Worm (Caenorhabditis elegans): ENCODE measurements around the gene fbxb-53.

The fbxb-53 gene

ce11 chrII:1756582-1756981, at the start of gene fbxb-53:
Gene fbxb-53 (plus strand): TSS chrII:1756882.
- TF ChIP-seq unc-120 (tag; optimal IDR thresholded peaks at IDR 0.05; ENCODE audit: poor library complexity, severe bottlenecking) = no peak
- TF ChIP-seq elt-1 (tag; optimal IDR thresholded peaks at IDR 0.05; ENCODE audit: borderline replicate concordance, insufficient read depth) = peak; percentile 44
- no peak for TF ChIP-seq lin-32 (GFP tag; optimal IDR thresholded peaks at IDR 0.05)

ce11 chrII:1709959-1710358, 46.7 kb upstream of the fbxb-53 start, which contains the start of gene fbxa-184:
Gene fbxa-184 (plus strand): TSS chrII:1710259.
- TF ChIP-seq bed-3 (GFP tag; optimal IDR thresholded peaks at IDR 0.05) = no peak
- no peak for TF ChIP-seq hlh-1 (tag; optimal IDR thresholded peaks at IDR 0.05)
- no peak for TF ChIP-seq unc-39 (tag; optimal IDR thresholded peaks at IDR 0.05)
- TF ChIP-seq zip-8 (tag; optimal IDR thresholded peaks at IDR 0.05) = no peak
- no peak for TF ChIP-seq ceh-43 (GFP tag; optimal IDR thresholded peaks at IDR 0.05)
- no peak for TF ChIP-seq tbx-8 (GFP tag; optimal IDR thresholded peaks at IDR 0.05)
- TF ChIP-seq snpc-4 (tag; optimal IDR thresholded peaks at IDR 0.05) = no peak
- no peak for TF ChIP-seq sptf-1 (tag; optimal IDR thresholded peaks at IDR 0.05)
- no peak for TF ChIP-seq nhr-2 (tag; optimal IDR thresholded peaks at IDR 0.05)
- no peak for TF ChIP-seq mls-2 (tag; optimal IDR thresholded peaks at IDR 0.05)
- TF ChIP-seq elt-3 (tag; optimal IDR thresholded peaks at IDR 0.05) = no peak
- no peak for TF ChIP-seq flh-1 (GFP tag; optimal IDR thresholded peaks at IDR 0.05)

ce11 chrII:1712938-1713337, 43.7 kb upstream of the fbxb-53 start, which contains the start of gene btb-7:
Gene btb-7 (plus strand): TSS chrII:1713238.
- TF ChIP-seq ztf-11 (tag; optimal IDR thresholded peaks at IDR 0.05) (no peak), snpc-4 (tag; optimal IDR thresholded peaks at IDR 0.05) (no peak), mab-5 (tag; optimal IDR thresholded peaks at IDR 0.05) (no peak), sptf-1 (tag; optimal IDR thresholded peaks at IDR 0.05) (no peak), bed-3 (GFP tag; optimal IDR thresholded peaks at IDR 0.05) (no peak), mep-1 (tag; optimal IDR thresholded peaks at IDR 0.05) (no peak), sem-2 (GFP tag; optimal IDR thresholded peaks at IDR 0.05) (no peak), lsy-2 (tag; optimal IDR thresholded peaks at IDR 0.05) (no peak), elt-1 (tag; optimal IDR thresholded peaks at IDR 0.05; ENCODE audit: borderline replicate concordance, insufficient read depth) (no peak), drap-1 (GFP tag; optimal IDR thresholded peaks at IDR 0.05) (no peak), lin-32 (GFP tag; optimal IDR thresholded peaks at IDR 0.05) (no peak), nhr-28 (tag; optimal IDR thresholded peaks at IDR 0.05) (no peak), ceh-83 (GFP tag; optimal IDR thresholded peaks at IDR 0.05) (no peak)

ce11 chrII:1714772-1715353, 41.8 kb upstream of the fbxb-53 start, which contains the start of gene btb-6:
Gene btb-6 (plus strand): TSS chrII:1715303.
- TF ChIP-seq cnd-1 (tag; optimal IDR thresholded peaks at IDR 0.05) = peak; percentile 4
- peak; percentile 9 for TF ChIP-seq ceh-39 (tag; optimal IDR thresholded peaks at IDR 0.05)
- no peak for TF ChIP-seq blmp-1 (tag; optimal IDR thresholded peaks at IDR 0.05)
- TF ChIP-seq elt-3 (tag; optimal IDR thresholded peaks at IDR 0.05) = no peak
- TF ChIP-seq nhr-2 (tag; optimal IDR thresholded peaks at IDR 0.05) = peak; percentile 69

- TF ChIP-seq hlh-1 (tag; optimal IDR thresholded peaks at IDR 0.05) (peak; percentile 50), unc-39 (tag; optimal IDR thresholded peaks at IDR 0.05) (no peak), elt-3 (tag; optimal IDR thresholded peaks at IDR 0.05) (no peak)
Observed at ce11 chrII:1719153-1719552, 37.5 kb upstream of the fbxb-53 start, which contains the start of gene fbxb-48. Gene fbxb-48 (minus strand): TSS chrII:1719253.

ce11 chrII:1722394-1722793, 34.3 kb upstream of the fbxb-53 start, which contains the start of the genes fbxb-5 and btb-8:
Gene fbxb-5 (minus strand): TSS chrII:1722494.
Gene btb-8 (plus strand): TSS chrII:1722770.
- TF ChIP-seq nhr-2 (tag; optimal IDR thresholded peaks at IDR 0.05) = no peak
- no peak for TF ChIP-seq ces-1 (GFP tag; optimal IDR thresholded peaks at IDR 0.05)
- no peak for TF ChIP-seq nhr-28 (tag; optimal IDR thresholded peaks at IDR 0.05)
- no peak for TF ChIP-seq mab-5 (tag; optimal IDR thresholded peaks at IDR 0.05)
- TF ChIP-seq flh-1 (GFP tag; optimal IDR thresholded peaks at IDR 0.05) = no peak
- TF ChIP-seq lin-13 (tag; optimal IDR thresholded peaks at IDR 0.05) = no peak
- TF ChIP-seq nhr-12 (tag; optimal IDR thresholded peaks at IDR 0.05) = no peak
- no peak for TF ChIP-seq pha-4 (tag; optimal IDR thresholded peaks at IDR 0.05)
- TF ChIP-seq ztf-11 (tag; optimal IDR thresholded peaks at IDR 0.05) = no peak
- TF ChIP-seq lsy-2 (tag; optimal IDR thresholded peaks at IDR 0.05) = no peak
- TF ChIP-seq nhr-76 (tag; optimal IDR thresholded peaks at IDR 0.05) = no peak

Measured in whole organism, mixed stage, embryonic.